Fruit fly (Drosophila melanogaster): Measurements from ENCODE around the gene CG44139.

CG44139 gene

DNA sequence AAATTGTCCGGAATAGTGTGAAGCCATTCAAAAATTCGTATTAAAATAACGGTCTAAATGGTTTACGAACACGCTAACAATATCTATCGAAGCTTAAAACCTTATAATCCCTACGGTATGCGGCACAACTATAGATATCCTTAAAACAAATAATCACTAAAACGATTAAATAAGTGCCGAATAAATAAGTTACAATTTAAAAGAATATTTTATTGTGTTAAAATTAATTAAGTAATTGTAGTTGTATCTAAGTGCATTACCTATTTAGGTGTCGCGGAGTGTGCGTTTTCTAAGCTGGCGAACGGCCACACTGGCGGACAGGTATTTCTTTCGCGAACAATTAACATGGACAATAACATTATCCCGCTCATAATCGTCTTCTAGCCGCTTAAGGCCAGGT is 43.8 kb upstream of the CG44139 start, which contains the start of gene Eogt (continued):
- TF ChIP-seq CG6163 (GFP tag; IDR thresholded peaks at IDR 0.05) (peak; percentile 98), fd59A (GFP tag; optimal IDR thresholded peaks at IDR 0.05) (peak; percentile 94), Sox15 (GFP tag; optimal IDR thresholded peaks at IDR 0.05) (peak; percentile 96), dsx (GFP tag; optimal IDR thresholded peaks at IDR 0.05; ENCODE audit: poor library complexity, severe bottlenecking) (peak; percentile 95), Blimp-1 (GFP tag; optimal IDR thresholded peaks at IDR 0.05) (peak; percentile 84), CG4318 (GFP tag; optimal IDR thresholded peaks at IDR 0.05) (peak; percentile 89), ss (GFP tag; optimal IDR thresholded peaks at IDR 0.05) (peak in 1 of 2 experiments; percentile 92), topi (GFP tag; optimal IDR thresholded peaks at IDR 0.05) (peak; percentile 90), vri (GFP tag; optimal IDR thresholded peaks at IDR 0.05) (no peak), CG6854 (GFP tag; optimal IDR thresholded peaks at IDR 0.05) (peak; percentile 83), Eip75B (GFP tag; optimal IDR thresholded peaks at IDR 0.05) (peak; percentile 89), Hr38 (GFP tag; optimal IDR thresholded peaks at IDR 0.05) (no peak), Hr39 (GFP tag; optimal IDR thresholded peaks at IDR 0.05) (peak; percentile 90), Sox102F (GFP tag; optimal IDR thresholded peaks at IDR 0.05) (peak; percentile 88), CG32006 (GFP tag; optimal IDR thresholded peaks at IDR 0.05) (peak; percentile 95), CG8119 (GFP tag; IDR thresholded peaks at IDR 0.05) (peak; percentile 96), CG10631 (GFP tag; optimal IDR thresholded peaks at IDR 0.05) (peak; percentile 95), CG11762 (GFP tag; optimal IDR thresholded peaks at IDR 0.05; ENCODE audit: insufficient read depth) (peak; percentile 65)

DNA sequence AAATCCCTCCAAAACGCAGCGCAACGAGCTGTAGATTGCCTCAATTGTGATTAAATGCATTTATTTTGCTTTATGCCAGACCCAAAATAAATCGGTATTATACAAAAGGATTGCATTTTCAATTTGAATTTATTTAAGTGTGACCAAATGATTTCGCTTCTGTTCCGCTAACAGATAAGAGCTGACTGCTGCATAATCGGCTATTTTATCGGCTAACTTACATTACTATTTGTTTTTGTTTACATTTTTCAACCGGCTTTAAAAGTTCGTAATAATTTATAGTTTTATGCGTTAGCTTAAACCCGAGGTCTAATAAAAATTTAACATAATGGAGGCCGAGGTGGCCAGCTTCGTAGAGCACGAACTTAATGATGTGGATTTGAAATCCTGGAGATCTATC is 41.6 kb upstream of the CG44139 start, which contains the start of gene PIG-Wa:
TSS of gene PIG-Wa (plus strand) at position 232 of the 400 bp plus-strand sequence.
- TF ChIP-seq net (GFP tag; optimal IDR thresholded peaks at IDR 0.05): no peak
- TF ChIP-seq topi (GFP tag; optimal IDR thresholded peaks at IDR 0.05): no peak
- peak; percentile 27 for TF ChIP-seq Sox14 (GFP tag; optimal IDR thresholded peaks at IDR 0.05)
- no peak for TF ChIP-seq CG32006 (GFP tag; optimal IDR thresholded peaks at IDR 0.05)
- TF ChIP-seq Hr39 (GFP tag; optimal IDR thresholded peaks at IDR 0.05): no peak
- TF ChIP-seq pdm3 (GFP tag; optimal IDR thresholded peaks at IDR 0.05): no peak
- no peak for TF ChIP-seq salr (GFP tag; optimal IDR thresholded peaks at IDR 0.05)
- no peak for TF ChIP-seq Gug (GFP tag; IDR thresholded peaks at IDR 0.05)
- TF ChIP-seq ss (GFP tag; optimal IDR thresholded peaks at IDR 0.05): no peak
- TF ChIP-seq Met (GFP tag; optimal IDR thresholded peaks at IDR 0.05): no peak
- TF ChIP-seq fkh (GFP tag; optimal IDR thresholded peaks at IDR 0.05): peak; percentile 90
- no peak for TF ChIP-seq fd59A (GFP tag; optimal IDR thresholded peaks at IDR 0.05)
- no peak for TF ChIP-seq CG6163 (GFP tag; IDR thresholded peaks at IDR 0.05)
- no peak for TF ChIP-seq Ets21C (GFP tag; optimal IDR thresholded peaks at IDR 0.05)

dm6 chr2L:2385692-2386091 is 38.9 kb upstream of the CG44139 start, which contains the start of gene CG3557:
Gene CG3557, minus strand, starts transcription at chr2L:2385792.
- TF ChIP-seq Eip93F (GFP tag; optimal IDR thresholded peaks at IDR 0.05) (no peak), CG6808 (GFP tag; optimal IDR thresholded peaks at IDR 0.05) (no peak), Gug (GFP tag; IDR thresholded peaks at IDR 0.05) (no peak), CG3032 (tag; optimal IDR thresholded peaks at IDR 0.05) (no peak), fd85E (GFP tag; optimal IDR thresholded peaks at IDR 0.05) (no peak), CG16779 (tag; optimal IDR thresholded peaks at IDR 0.05) (no peak), CG11294 (GFP tag; IDR thresholded peaks at IDR 0.05) (no peak), CG4318 (GFP tag; optimal IDR thresholded peaks at IDR 0.05) (no peak), Smox (GFP tag; optimal IDR thresholded peaks at IDR 0.05) (no peak), CG3919 (GFP tag; optimal IDR thresholded peaks at IDR 0.05) (no peak), Lpt (GFP tag; optimal IDR thresholded peaks at IDR 0.05) (no peak), CG1621 (tag; optimal IDR thresholded peaks at IDR 0.05) (no peak), cyc (GFP tag; optimal IDR thresholded peaks at IDR 0.05) (no peak), CG8319 (GFP tag; optimal IDR thresholded peaks at IDR 0.05) (no peak), Blimp-1 (GFP tag; optimal IDR thresholded peaks at IDR 0.05) (no peak), CG11902 (GFP tag; optimal IDR thresholded peaks at IDR 0.05) (no peak), fd59A (GFP tag; optimal IDR thresholded peaks at IDR 0.05) (no peak), achi (GFP tag; optimal IDR thresholded peaks at IDR 0.05) (no peak)
